Worm (Caenorhabditis elegans): ENCODE measurements around the gene clc-3.

DNA sequence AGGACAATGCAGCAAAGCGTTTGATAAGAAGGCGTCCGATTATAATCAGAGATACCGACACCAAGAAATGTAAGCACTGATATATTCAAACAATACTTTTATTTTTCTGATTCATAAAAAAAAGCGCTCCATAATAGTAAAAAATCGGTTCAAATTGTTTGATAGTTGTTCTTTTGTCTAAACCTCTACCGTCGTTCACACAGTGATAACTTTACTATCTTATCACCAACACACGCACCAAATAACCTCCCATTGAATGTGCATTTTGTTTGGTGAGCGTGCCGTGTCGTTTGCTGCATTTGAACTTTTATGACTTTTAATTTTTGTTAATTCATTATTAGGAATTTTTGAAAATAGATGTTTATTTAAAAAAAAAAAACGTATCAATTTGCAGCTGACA is 40.4 kb downstream of the clc-3 start:
- TF ChIP-seq let-526 (GFP tag; IDR thresholded peaks at IDR 0.05): no peak
- no peak for TF ChIP-seq unc-62 (GFP tag; optimal IDR thresholded peaks at IDR 0.05)
